Worm (Caenorhabditis elegans) whole organism, L4 larva: ENCODE results near the gene msd-4.

ENCODE experiments used
- F37D6.2 ChIP-seq: sonication (generic microtip); optimal IDR thresholded peaks from 2 replicates; lab custom pipeline; 2016; ENCODE audit warnings: mild to moderate bottlenecking, missing genetic modification characterization, missing compliant biosample characterization
- F49E8.2 ChIP-seq: sonication (generic microtip); optimal IDR thresholded peaks from 2 replicates; lab custom pipeline; 2016; ENCODE audit warnings: missing compliant biosample characterization, mild to moderate bottlenecking, missing genetic modification characterization, borderline replicate concordance
- ceh-62 ChIP-seq: sonication (generic microtip); optimal IDR thresholded peaks from 2 replicates; lab custom pipeline; 2017; ENCODE audit warnings: missing biosample characterization, missing genetic modification characterization
- fos-1 ChIP-seq: fragments of 150-350 bp; optimal IDR thresholded peaks from 2 replicates; lab custom pipeline; 2014; ENCODE audit warnings: missing biosample characterization, missing genetic modification characterization
- hlh-30 ChIP-seq: sonication (generic microtip); optimal IDR thresholded peaks from 2 replicates; lab custom pipeline; 2017; ENCODE audit warnings: antibody characterized with exemption, mild to moderate bottlenecking, missing genetic modification characterization, missing compliant biosample characterization; ENCODE audit not compliant: insufficient read depth
- lin-39 ChIP-seq: fragments of 150-350 bp; optimal IDR thresholded peaks from 2 replicates; lab custom pipeline; 2014; ENCODE audit warnings: missing biosample characterization, missing genetic modification reagents, missing genetic modification characterization
- mdl-1 ChIP-seq, 2 experiments: fragments of 150-350 bp in 1 of 2; sonication (generic microtip) in 1 of 2; optimal IDR thresholded peaks; 2 replicates each; lab custom pipeline; 2014 to 2017; ENCODE audit warnings: missing biosample characterization in 2 of 2, missing genetic modification characterization in 2 of 2
- mdt-29 ChIP-seq: fragments of 200-800 bp; sonication (Bioruptor generic); IDR thresholded peaks from 2 replicates; pipeline ENCODE4 v1.3.6; 2022; ENCODE audit warnings: missing genetic modification reagents, missing genetic modification characterization, missing compliant biosample characterization
- nhr-10 ChIP-seq: fragments of 150-350 bp; optimal IDR thresholded peaks from 2 replicates; lab custom pipeline; 2014; ENCODE audit warnings: missing biosample characterization, missing genetic modification characterization
- nhr-77 ChIP-seq: fragments of 150-350 bp; optimal IDR thresholded peaks from 2 replicates; lab custom pipeline; 2014; ENCODE audit warnings: missing biosample characterization, missing genetic modification characterization
- pqm-1 ChIP-seq: sonication (generic microtip); optimal IDR thresholded peaks from 2 replicates; lab custom pipeline; 2017; ENCODE audit warnings: missing biosample characterization, missing genetic modification characterization
- unc-130 ChIP-seq: sonication (generic microtip); optimal IDR thresholded peaks from 2 replicates; lab custom pipeline; 2016; ENCODE audit warnings: missing genetic modification reagents, missing genetic modification characterization, missing compliant biosample characterization
- unc-39 ChIP-seq: sonication (generic microtip); optimal IDR thresholded peaks from 2 replicates; lab custom pipeline; 2017; ENCODE audit warnings: missing biosample characterization, missing genetic modification characterization
- zfp-2 ChIP-seq: sonication (generic microtip); optimal IDR thresholded peaks from 2 replicates; lab custom pipeline; 2016; ENCODE audit warnings: mild to moderate bottlenecking, missing genetic modification characterization, missing compliant biosample characterization

DNA sequence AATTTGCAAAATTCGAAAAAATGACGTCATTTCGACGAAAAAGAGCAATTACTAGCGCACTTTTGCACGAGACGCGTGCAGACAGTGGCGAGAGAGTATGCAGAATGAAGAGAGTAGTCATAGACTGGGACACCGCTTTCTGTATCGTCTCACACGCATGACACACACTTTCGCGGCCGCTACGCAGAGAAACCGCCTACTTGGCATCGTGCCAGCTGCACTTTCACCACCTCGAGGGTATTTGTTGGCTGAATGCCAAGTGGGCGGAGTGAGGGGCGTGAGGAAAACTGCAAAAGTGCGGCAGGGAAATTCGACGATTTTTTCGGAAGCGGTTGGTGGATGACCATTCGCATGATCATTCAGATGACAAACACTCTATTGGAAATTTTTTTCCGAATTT lies 31.2 kb upstream of the msd-4 start:
- TF ChIP-seq unc-130 (GFP tag; lab: Kevin White, UChicago) = peak; percentile 79
- peak; percentile 31 for TF ChIP-seq pqm-1 (tag; lab: Kevin White, UChicago)
- peak; percentile 97 for TF ChIP-seq F37D6.2 (tag; lab: Kevin White, UChicago)
- TF ChIP-seq zfp-2 (tag; lab: Kevin White, UChicago) = peak; percentile 96
- TF ChIP-seq ceh-62 (tag; lab: Kevin White, UChicago) = no peak
- TF ChIP-seq hlh-30 (tag; lab: Kevin White, UChicago) = peak; percentile 100
- TF ChIP-seq F49E8.2 = no peak
- no peak for TF ChIP-seq lin-39
- TF ChIP-seq mdt-29 (GFP tag; lab: Robert Waterston, UW) = peak; percentile 98
- peak; percentile 96 for TF ChIP-seq nhr-77 (tag; lab: Kevin White, UChicago)
- peak; percentile 90 for TF ChIP-seq unc-39 (tag; lab: Kevin White, UChicago)
- peak; percentile 96 for TF ChIP-seq nhr-10
- TF ChIP-seq fos-1 = no peak
- TF ChIP-seq mdl-1 (tag; optimal IDR thresholded peaks at IDR 0.05; lab: Kevin White, UChicago) = peak; percentile 79 to 99
